Worm (Caenorhabditis elegans) whole organism, L1 larva: ENCODE data around the gene xpd-1.

Experiments
- ceh-82 ChIP-seq, 3 experiments: fragments of 150-350 bp in 1 of 3; sonication (generic microtip) in 2 of 3; optimal IDR thresholded peaks; 2 replicates each; lab custom pipeline; 2014 to 2017; ENCODE audit warnings: missing biosample characterization in 3 of 3, missing genetic modification characterization in 3 of 3
- elt-3 ChIP-seq, 6 experiments: fragments of 150-350 bp in 1 of 6; sonication (generic microtip); optimal IDR thresholded peaks; 2 replicates each; lab custom pipeline; 2017 to 2018; ENCODE audit warnings: missing biosample characterization in 6 of 6, missing genetic modification characterization in 6 of 6, inconsistent platforms in 1 of 6
- fkh-10 ChIP-seq: sonication (generic microtip); optimal IDR thresholded peaks from 2 replicates; lab custom pipeline; 2017; ENCODE audit warnings: missing biosample characterization, missing genetic modification reagents, missing genetic modification characterization
- jun-1 ChIP-seq: fragments of 150-350 bp; optimal IDR thresholded peaks from 2 replicates; lab custom pipeline; 2014; ENCODE audit warnings: missing biosample characterization, missing genetic modification reagents, missing genetic modification characterization
- lin-35 ChIP-seq, 2 experiments: fragments of 150-350 bp; optimal IDR thresholded peaks; 2 replicates each; lab custom pipeline; 2014; ENCODE audit warnings: missing biosample characterization in 2 of 2, missing genetic modification characterization in 2 of 2, missing genetic modification reagents in 2 of 2
- lin-39 ChIP-seq: fragments of 150-350 bp; optimal IDR thresholded peaks from 2 replicates; lab custom pipeline; 2014; ENCODE audit warnings: missing biosample characterization, missing genetic modification reagents, missing genetic modification characterization
- nhr-11 ChIP-seq: fragments of 150-350 bp; optimal IDR thresholded peaks from 2 replicates; lab custom pipeline; 2014; ENCODE audit warnings: missing biosample characterization, missing genetic modification characterization
- nhr-76 ChIP-seq: sonication (generic microtip); optimal IDR thresholded peaks from 2 replicates; lab custom pipeline; 2017; ENCODE audit warnings: missing biosample characterization, missing genetic modification characterization
- snpc-4 ChIP-seq: fragments of 150-350 bp; optimal IDR thresholded peaks from 2 replicates; lab custom pipeline; 2014; ENCODE audit warnings: missing biosample characterization, missing genetic modification characterization
- ztf-11 ChIP-seq, 2 experiments: sonication (generic microtip); optimal IDR thresholded peaks; 2 replicates each; lab custom pipeline; 2016 to 2017; ENCODE audit warnings: missing genetic modification characterization in 2 of 2, missing biosample characterization in 1 of 2, missing compliant biosample characterization in 1 of 2
- ztf-4 ChIP-seq: fragments of 150-350 bp; optimal IDR thresholded peaks from 2 replicates; lab custom pipeline; 2014; ENCODE audit warnings: missing biosample characterization, missing genetic modification characterization

ce11 chrIII:304564-304963 lies 39.7 kb downstream of the xpd-1 start:
- TF ChIP-seq ztf-4 (tag; lab: Kevin White, UChicago) (no peak), lin-35 (GFP tag; optimal IDR thresholded peaks at IDR 0.05; lab: Kevin White, UChicago) (no peak), lin-39 (tag; lab: Kevin White, UChicago) (no peak), snpc-4 (tag; lab: Kevin White, UChicago) (no peak), elt-3 (tag; optimal IDR thresholded peaks at IDR 0.05; lab: Kevin White, UChicago) (no peak), nhr-11 (tag; lab: Kevin White, UChicago) (no peak), fkh-10 (GFP tag; lab: Kevin White, UChicago) (no peak), nhr-76 (tag; lab: Kevin White, UChicago) (no peak), jun-1 (tag; lab: Kevin White, UChicago) (no peak), ceh-82 (tag; optimal IDR thresholded peaks at IDR 0.05; lab: Kevin White, UChicago) (no peak), ztf-11 (tag; optimal IDR thresholded peaks at IDR 0.05; lab: Kevin White, UChicago) (no peak)
